Fruit fly (Drosophila melanogaster) whole organism, wandering third instar larva: Measurements from ENCODE around the gene Ir94d.

Source experiments
- GATAd ChIP-seq: sonication (Bioruptor generic); optimal IDR thresholded peaks from 2 replicates; lab custom pipeline; 2016; ENCODE audit warnings: missing biosample characterization, missing genetic modification characterization
- Jra ChIP-seq: sonication (Bioruptor generic); optimal IDR thresholded peaks from 2 replicates; lab custom pipeline; 2016; ENCODE audit warnings: missing biosample characterization, missing genetic modification characterization
- OdsH ChIP-seq: fragments of 200-800 bp; sonication (Bioruptor generic); optimal IDR thresholded peaks from 2 replicates; lab custom pipeline; 2016; ENCODE audit warnings: missing biosample characterization, mild to moderate bottlenecking, missing genetic modification characterization
- br ChIP-seq: fragments of 200-800 bp; sonication (Bioruptor generic); optimal IDR thresholded peaks from 2 replicates; lab custom pipeline; 2016; ENCODE audit warnings: missing biosample characterization, missing genetic modification characterization
- ey ChIP-seq: fragments of 200-800 bp; sonication (Bioruptor generic); optimal IDR thresholded peaks from 2 replicates; lab custom pipeline; 2016; ENCODE audit warnings: missing biosample characterization, missing genetic modification characterization
- fru ChIP-seq: fragments of 200-800 bp; sonication (Bioruptor generic); optimal IDR thresholded peaks from 3 replicates; lab custom pipeline; 2016; ENCODE audit warnings: missing biosample characterization, mild to moderate bottlenecking, missing genetic modification characterization
- jim ChIP-seq: fragments of 175-275, 200-325 bp; sonication (Bioruptor generic); optimal IDR thresholded peaks from 2 replicates; lab custom pipeline; 2016; ENCODE audit warnings: missing biosample characterization, mild to moderate bottlenecking, missing genetic modification characterization
- rgr ChIP-seq: fragments of 200-800 bp; sonication (Bioruptor generic); optimal IDR thresholded peaks from 3 replicates; lab custom pipeline; 2016; ENCODE audit warnings: missing biosample characterization, mild to moderate bottlenecking, missing genetic modification characterization
- sage ChIP-seq: fragments of 200-800 bp; sonication (Bioruptor generic); optimal IDR thresholded peaks from 2 replicates; lab custom pipeline; 2016; ENCODE audit warnings: missing biosample characterization, mild to moderate bottlenecking, missing genetic modification characterization
- tai ChIP-seq: sonication (Bioruptor generic); optimal IDR thresholded peaks from 2 replicates; lab custom pipeline; 2016; ENCODE audit warnings: missing biosample characterization, missing genetic modification characterization

The Ir94d gene

dm6 chr3R:23431355-23431754 lies 28.7 kb downstream of the Ir94d start:
- TF ChIP-seq rgr (GFP tag; lab: Kevin White, UChicago) (no peak), br (GFP tag; lab: Kevin White, UChicago) (no peak), Jra (no peak)

dm6 chr3R:23438184-23438787 lies 35.7 kb downstream of the Ir94d start:
- no peak for TF ChIP-seq fru (GFP tag; lab: Kevin White, UChicago)
- TF ChIP-seq sage, result no peak
- no peak for TF ChIP-seq tai (GFP tag; lab: Kevin White, UChicago)
- no peak for TF ChIP-seq jim (GFP tag; lab: Kevin White, UChicago)
- TF ChIP-seq ey (GFP tag; lab: Kevin White, UChicago), result no peak

- no peak for TF ChIP-seq GATAd (GFP tag; lab: Kevin White, UChicago)
- TF ChIP-seq OdsH (GFP tag; lab: Kevin White, UChicago), result no peak
- TF ChIP-seq, all 38 proteins: peak for 0
Measured at dm6 chr3R:23445249-23445916, 42.8 kb downstream of the Ir94d start.
